Worm (Caenorhabditis elegans) whole organism, young adult: ENCODE data around the gene rga-1.

Source experiments
- Y53F4B.3 ChIP-seq: fragments of 200-800 bp; sonication (Bioruptor generic); IDR thresholded peaks from 2 replicates; pipeline ENCODE4 v1.3.6; 2022; ENCODE audit warnings: missing genetic modification reagents, missing genetic modification characterization, missing compliant biosample characterization
- ama-1 ChIP-seq, 3 experiments: fragments of 150-350 bp in 1 of 3; sonication (generic microtip) in 2 of 3; optimal IDR thresholded peaks; 2 replicates each; lab custom pipeline; 2014 to 2018; ENCODE audit warnings: missing biosample characterization in 2 of 3, missing genetic modification characterization in 2 of 3, missing genetic modification reagents in 2 of 3
- tbx-9 ChIP-seq: sonication (generic microtip); optimal IDR thresholded peaks from 2 replicates; lab custom pipeline; 2016; ENCODE audit warnings: borderline replicate concordance, missing genetic modification characterization, inconsistent platforms, missing compliant biosample characterization
- ztf-22 ChIP-seq: fragments of 200-800 bp; sonication (Bioruptor generic); optimal IDR thresholded peaks from 2 replicates; lab custom pipeline; 2018; ENCODE audit warnings: mild to moderate bottlenecking, missing genetic modification characterization, moderate library complexity, missing compliant biosample characterization

DNA sequence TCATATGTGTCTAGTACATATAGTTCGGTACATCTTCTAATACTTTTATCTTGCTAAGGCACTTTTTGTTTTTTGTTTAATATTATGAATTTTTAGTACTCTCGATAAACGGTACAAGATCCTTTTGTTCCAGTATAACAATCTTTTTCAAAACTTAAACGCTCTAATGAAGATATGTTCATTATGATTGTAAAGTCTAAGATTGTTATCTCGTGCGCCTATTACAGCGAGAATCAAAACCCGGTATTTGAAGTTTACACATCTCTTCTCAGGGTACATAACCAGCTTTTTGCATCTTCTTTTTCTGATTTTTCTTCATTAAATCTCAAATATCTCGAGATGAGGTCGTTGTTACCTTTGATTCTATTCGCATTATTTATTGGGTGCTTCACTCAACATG lies 23.3 kb downstream of the rga-1 start, which contains the start of gene B0334.13:
- no peak for TF ChIP-seq Y53F4B.3 (GFP tag; lab: Robert Waterston, UW)
- no peak for TF ChIP-seq ztf-22 (GFP tag; lab: Kevin White, UChicago)
- TF ChIP-seq ama-1 (optimal IDR thresholded peaks at IDR 0.05; lab: Kevin White, UChicago), result no peak
- no peak for TF ChIP-seq ama-1 (GFP tag; optimal IDR thresholded peaks at IDR 0.05; lab: Kevin White, UChicago)
- no peak for TF ChIP-seq tbx-9 (tag; lab: Kevin White, UChicago)
